Worm (Caenorhabditis elegans): Measurements from ENCODE around the gene twk-9.

ce11 chrIV:9673206-9673605 is 19.8 kb upstream of the twk-9 start:
- no peak for TF ChIP-seq ceh-82 (tag; optimal IDR thresholded peaks at IDR 0.05)
- no peak for TF ChIP-seq R02D3.7 (tag; optimal IDR thresholded peaks at IDR 0.05)
- TF ChIP-seq snpc-4 (tag; optimal IDR thresholded peaks at IDR 0.05), result no peak
- TF ChIP-seq elt-1 (tag; optimal IDR thresholded peaks at IDR 0.05), result no peak
